Fruit fly (Drosophila melanogaster): ENCODE measurements around the gene CG15386.
A peak's percentile ranks its signal among the peaks of the same experiment; 100 is the strongest.

The CG15386 gene

dm6 chr2L:2227316-2227715 is 10.3 kb upstream of the CG15386 start (continued):
- 0 out of 4 replicates have a peak, but pooled peaks have one; percentile 45 for TF ChIP-seq chinmo (GFP tag; IDR thresholded peaks at IDR 0.05; ENCODE audit: partially characterized antibody)
- peak; percentile 43 to 50 for TF ChIP-seq Trl (optimal IDR thresholded peaks at IDR 0.05)
- no peak for TF ChIP-seq Trl (GFP tag; optimal IDR thresholded peaks at IDR 0.05)
- no peak for TF ChIP-seq h (optimal IDR thresholded peaks at IDR 0.05)
- TF ChIP-seq Antp (GFP tag; optimal IDR thresholded peaks at IDR 0.05), result peak; percentile 38
- TF ChIP-seq Oli (tag; optimal IDR thresholded peaks at IDR 0.05), result peak; percentile 64
- peak; percentile 52; the same call in 2 of the 3 replicates for TF ChIP-seq tgo (GFP tag; IDR thresholded peaks at IDR 0.05)
- TF ChIP-seq phol (tag; optimal IDR thresholded peaks at IDR 0.05), result peak; percentile 51
- peak; percentile 91 for TF ChIP-seq ci (GFP tag; IDR thresholded peaks at IDR 0.05)
- TF ChIP-seq pita (GFP tag; optimal IDR thresholded peaks at IDR 0.05), result no peak
- 0 out of 2 replicates have a peak, but pooled peaks have one; percentile 13 for TF ChIP-seq ssp (GFP tag; IDR thresholded peaks at IDR 0.05)
- no peak for TF ChIP-seq CG3163 (GFP tag; optimal IDR thresholded peaks at IDR 0.05)

dm6 chr2L:2226259-2227121 is 9.4 kb upstream of the CG15386 start, which contains the start of the genes CG15387 and sau:
TSS of gene CG15387 (minus strand) at chr2L:2226294.
TSS of gene sau (plus strand) at chr2L:2226342.
- TF ChIP-seq CG34376 (GFP tag; optimal IDR thresholded peaks at IDR 0.05) (peak; percentile 77), Abd-B (GFP tag; optimal IDR thresholded peaks at IDR 0.05) (peak; percentile 82), CG11723 (GFP tag; optimal IDR thresholded peaks at IDR 0.05) (peak; percentile 73), CG16815 (GFP tag; optimal IDR thresholded peaks at IDR 0.05) (peak; percentile 70), fd64A (GFP tag; optimal IDR thresholded peaks at IDR 0.05) (peak; percentile 32), CG18262 (tag; optimal IDR thresholded peaks at IDR 0.05) (peak; percentile 83), YL-1 (GFP tag; optimal IDR thresholded peaks at IDR 0.05) (peak; percentile 29), grn (GFP tag; optimal IDR thresholded peaks at IDR 0.05) (peak; percentile 34), CG1233 (GFP tag; optimal IDR thresholded peaks at IDR 0.05) (peak; percentile 82), CG15601 (tag; optimal IDR thresholded peaks at IDR 0.05) (peak; percentile 72), her (GFP tag; optimal IDR thresholded peaks at IDR 0.05) (peak; percentile 83), phol (tag; optimal IDR thresholded peaks at IDR 0.05) (peak; percentile 88), dmrt11E (tag; optimal IDR thresholded peaks at IDR 0.05) (peak; percentile 86), CG17385 (GFP tag; optimal IDR thresholded peaks at IDR 0.05) (peak; percentile 79), CG32532 (GFP tag; IDR thresholded peaks at IDR 0.05) (peak; percentile 87), CG34422 (GFP tag; IDR thresholded peaks at IDR 0.05) (peak; percentile 83), onecut (GFP tag; IDR thresholded peaks at IDR 0.05) (peak; percentile 44), Ptx1 (GFP tag; IDR thresholded peaks at IDR 0.05) (peak; percentile 84), knrl (GFP tag; IDR thresholded peaks at IDR 0.05; ENCODE audit: partially characterized antibody) (peak; percentile 92), twi (tag; optimal IDR thresholded peaks at IDR 0.05) (peak; percentile 78), CG2129 (GFP tag; IDR thresholded peaks at IDR 0.05; ENCODE audit: partially characterized antibody) (peak; percentile 89), nom (GFP tag; optimal IDR thresholded peaks at IDR 0.05) (peak; percentile 38), klu (GFP tag; IDR thresholded peaks at IDR 0.05) (peak; percentile 67), btn (GFP tag; optimal IDR thresholded peaks at IDR 0.05) (peak; percentile 56), CG9609 (GFP tag; optimal IDR thresholded peaks at IDR 0.05) (peak; percentile 91), z (GFP tag; IDR thresholded peaks at IDR 0.05) (no peak), CG5953 (GFP tag; IDR thresholded peaks at IDR 0.05) (peak; percentile 79), CG16863 (GFP tag; optimal IDR thresholded peaks at IDR 0.05) (peak; percentile 92), CG6683 (GFP tag; optimal IDR thresholded peaks at IDR 0.05) (peak; percentile 58), NfI (GFP tag; optimal IDR thresholded peaks at IDR 0.05) (peak; percentile 90), MTF-1 (GFP tag; optimal IDR thresholded peaks at IDR 0.05; ENCODE audit: borderline replicate concordance) (no peak), otp (GFP tag; IDR thresholded peaks at IDR 0.05) (peak; percentile 78), bbx (GFP tag; IDR thresholded peaks at IDR 0.05; ENCODE audit: partially characterized antibody) (peak; percentile 86), Eip74EF (GFP tag; optimal IDR thresholded peaks at IDR 0.05) (peak in 1 of 2 experiments; percentile 65), CG15514 (GFP tag; optimal IDR thresholded peaks at IDR 0.05) (peak; percentile 86), pnt (GFP tag; optimal IDR thresholded peaks at IDR 0.05) (peak; percentile 79)

All from whole organism, embryonic.